Worm (Caenorhabditis elegans) whole organism, young adult: ENCODE measurements around the gene sre-53.

Experiments
- B0261.1 ChIP-seq: sonication (generic microtip); optimal IDR thresholded peaks from 2 replicates; lab custom pipeline; 2016; ENCODE audit warnings: mild to moderate bottlenecking, missing genetic modification characterization, moderate library complexity, missing compliant biosample characterization
- D2030.7 ChIP-seq: fragments of 200-800 bp; sonication (Bioruptor generic); IDR thresholded peaks from 2 replicates; pipeline ENCODE4 v1.3.6; 2022; ENCODE audit warnings: missing genetic modification reagents, missing genetic modification characterization, missing compliant biosample characterization
- F33H1.4 ChIP-seq: fragments of 200-800 bp; sonication (Bioruptor generic); IDR thresholded peaks from 2 replicates; pipeline ENCODE4 v1.3.6; 2022; ENCODE audit warnings: missing genetic modification reagents, missing genetic modification characterization, missing compliant biosample characterization
- Y79H2A.3 ChIP-seq: fragments of 200-800 bp; sonication (Bioruptor generic); conservative IDR thresholded peaks from 2 replicates; pipeline ENCODE4 v1.3.6; 2022; ENCODE audit warnings: missing genetic modification reagents, missing genetic modification characterization, missing compliant biosample characterization
- ama-1 ChIP-seq, 3 experiments: fragments of 150-350 bp in 1 of 3; sonication (generic microtip) in 2 of 3; optimal IDR thresholded peaks; 2 replicates each; lab custom pipeline; 2014 to 2018; ENCODE audit warnings: missing biosample characterization in 2 of 3, missing genetic modification characterization in 2 of 3, missing genetic modification reagents in 2 of 3
- bed-2 ChIP-seq: fragments of 200-800 bp; sonication (Bioruptor generic); IDR thresholded peaks from 2 replicates; pipeline ENCODE4 v1.3.6; 2022; ENCODE audit warnings: missing genetic modification reagents, missing genetic modification characterization, missing compliant biosample characterization
- ceh-40 ChIP-seq: fragments of 200-800 bp; sonication (Bioruptor generic); IDR thresholded peaks from 2 replicates; pipeline ENCODE4 v1.3.6; 2022; ENCODE audit warnings: missing genetic modification characterization, missing compliant biosample characterization
- efl-1 ChIP-seq: fragments of 150-350 bp; optimal IDR thresholded peaks from 2 replicates; lab custom pipeline; 2014; ENCODE audit warnings: missing biosample characterization, missing genetic modification reagents, missing genetic modification characterization
- hlh-26 ChIP-seq: fragments of 200-800 bp; sonication (Bioruptor generic); conservative IDR thresholded peaks from 2 replicates; pipeline ENCODE4 v1.3.6; 2022; ENCODE audit warnings: missing genetic modification reagents, missing genetic modification characterization, missing compliant biosample characterization
- nfya-1 ChIP-seq: sonication (generic microtip); optimal IDR thresholded peaks from 2 replicates; lab custom pipeline; 2017; ENCODE audit warnings: antibody characterized with exemption, missing compliant biosample characterization, missing genetic modification characterization, borderline replicate concordance; ENCODE audit not compliant: insufficient read depth
- sea-2 ChIP-seq: fragments of 200-800 bp; sonication (Bioruptor generic); IDR thresholded peaks from 2 replicates; pipeline ENCODE4 v1.3.6; 2022; ENCODE audit warnings: missing genetic modification characterization, missing compliant biosample characterization
- snpc-4 ChIP-seq, 5 experiments: fragments of 150-350 bp in 1 of 5; sonication (generic microtip) in 4 of 5; optimal IDR thresholded peaks; 2 replicates each; lab custom pipeline; 2014 to 2018; ENCODE audit warnings: missing genetic modification characterization in 5 of 5, missing biosample characterization in 3 of 5, antibody characterized with exemption in 2 of 5, mild to moderate bottlenecking in 2 of 5, missing compliant biosample characterization in 2 of 5, missing genotype in 2 of 5, moderate library complexity in 2 of 5, missing genetic modification reagents in 1 of 5
- tbx-9 ChIP-seq: sonication (generic microtip); optimal IDR thresholded peaks from 2 replicates; lab custom pipeline; 2016; ENCODE audit warnings: borderline replicate concordance, missing genetic modification characterization, inconsistent platforms, missing compliant biosample characterization

- TF ChIP-seq ceh-40 (GFP tag; lab: Robert Waterston, UW) (no peak), efl-1 (GFP tag; lab: Kevin White, UChicago) (no peak), hlh-26 (GFP tag; lab: Robert Waterston, UW) (no peak), bed-2 (no peak), snpc-4 (GFP tag; optimal IDR thresholded peaks at IDR 0.05; lab: Kevin White, UChicago) (no peak), snpc-4 (tag; optimal IDR thresholded peaks at IDR 0.05; lab: Kevin White, UChicago) (no peak), F33H1.4 (no peak), D2030.7 (GFP tag; lab: Robert Waterston, UW) (no peak), sea-2 (GFP tag; lab: Robert Waterston, UW) (no peak), tbx-9 (no peak), B0261.1 (no peak), Y79H2A.3 (GFP tag; lab: Robert Waterston, UW) (no peak), nfya-1 (no peak), ama-1 (optimal IDR thresholded peaks at IDR 0.05; lab: Kevin White, UChicago) (no peak), ama-1 (GFP tag; optimal IDR thresholded peaks at IDR 0.05; lab: Kevin White, UChicago) (no peak)
Measured at ce11 chrII:12309614-12310013, 13.6 kb downstream of the sre-53 start, which contains the start of gene C50E10.2.
